Worm (Caenorhabditis elegans): Measurements from ENCODE around the gene C27D9.2.

ce11 chrII:4775802-4776201, 19.2 kb upstream of the C27D9.2 start:
- TF ChIP-seq elt-3 (tag; optimal IDR thresholded peaks at IDR 0.05) = no peak
- no peak for TF ChIP-seq bed-3 (GFP tag; optimal IDR thresholded peaks at IDR 0.05)
- no peak for TF ChIP-seq unc-62 (GFP tag; optimal IDR thresholded peaks at IDR 0.05)
